Worm (Caenorhabditis elegans): ENCODE data around the gene K12H4.2.

Gene K12H4.2

ce11 chrIII:8020823-8021332 lies 26.6 kb upstream of the K12H4.2 start, which contains the start of gene lin-36 (continued):
- TF ChIP-seq let-607 (tag; optimal IDR thresholded peaks at IDR 0.05) (peak; percentile 59 to 63), sptf-2 (GFP tag; optimal IDR thresholded peaks at IDR 0.05) (no peak), dox-1 (GFP tag; IDR thresholded peaks at IDR 0.05) (peak; percentile 78), chd-7 (tag; optimal IDR thresholded peaks at IDR 0.05) (no peak), hmg-1.2 (GFP tag; IDR thresholded peaks at IDR 0.05) (peak; percentile 100), unc-130 (GFP tag; optimal IDR thresholded peaks at IDR 0.05) (no peak), F52B5.7 (tag; optimal IDR thresholded peaks at IDR 0.05) (no peak), fkh-3 (tag; optimal IDR thresholded peaks at IDR 0.05) (no peak), tbp1 (GFP tag; optimal IDR thresholded peaks at IDR 0.05) (peak; percentile 47), pbrm-1 (GFP tag; IDR thresholded peaks at IDR 0.05) (peak; percentile 57; the same call in 1 of the 2 replicates), F39B2.1 (GFP tag; IDR thresholded peaks at IDR 0.05) (no peak), somi-1 (GFP tag; optimal IDR thresholded peaks at IDR 0.05) (no peak), madf-10 (tag; optimal IDR thresholded peaks at IDR 0.05) (peak; percentile 21), lin-35 (GFP tag; optimal IDR thresholded peaks at IDR 0.05) (no peak), lin-26 (GFP tag; IDR thresholded peaks at IDR 0.05) (no peak), ztf-28 (GFP tag; IDR thresholded peaks at IDR 0.05) (no peak), nhr-80 (tag; optimal IDR thresholded peaks at IDR 0.05) (peak; percentile 32), rpc-1 (optimal IDR thresholded peaks at IDR 0.05) (no peak), rpc-1 (tag; optimal IDR thresholded peaks at IDR 0.05) (no peak), F57A8.1 (GFP tag; optimal IDR thresholded peaks at IDR 0.05) (no peak), mes-4 (tag; optimal IDR thresholded peaks at IDR 0.05) (no peak), ceh-40 (GFP tag; IDR thresholded peaks at IDR 0.05) (no peak), F37B4.10 (GFP tag; IDR thresholded peaks at IDR 0.05) (no peak), F23B12.7 (tag; optimal IDR thresholded peaks at IDR 0.05; ENCODE audit: insufficient read depth) (peak; percentile 68), F55B11.4 (tag; optimal IDR thresholded peaks at IDR 0.05; ENCODE audit: borderline replicate concordance, insufficient read depth) (no peak), K11D2.4 (GFP tag; IDR thresholded peaks at IDR 0.05) (no peak), T26A5.8 (tag; optimal IDR thresholded peaks at IDR 0.05) (no peak), attf-3 (GFP tag; conservative IDR thresholded peaks at IDR 0.05) (0 out of 2 replicates have a peak, but pooled peaks have one; percentile 39), madf-8 (GFP tag; conservative IDR thresholded peaks at IDR 0.05) (no peak; the same call in 1 of the 2 replicates), dpl-1 (GFP tag; optimal IDR thresholded peaks at IDR 0.05) (peak; percentile 61), F10E7.11 (tag; optimal IDR thresholded peaks at IDR 0.05) (no peak), ceh-27 (GFP tag; optimal IDR thresholded peaks at IDR 0.05) (peak; percentile 73), aptf-3 (GFP tag; IDR thresholded peaks at IDR 0.05) (no peak), nhr-120 (GFP tag; IDR thresholded peaks at IDR 0.05) (no peak), Y67H2A.10 (GFP tag; conservative IDR thresholded peaks at IDR 0.05) (no peak), gei-17 (GFP tag; optimal IDR thresholded peaks at IDR 0.05) (no peak), ztf-18 (tag; optimal IDR thresholded peaks at IDR 0.05) (peak; percentile 71), cebp-2 (GFP tag; IDR thresholded peaks at IDR 0.05) (no peak), tbx-9 (tag; optimal IDR thresholded peaks at IDR 0.05; ENCODE audit: borderline replicate concordance) (no peak), F33H1.4 (GFP tag; IDR thresholded peaks at IDR 0.05) (peak; percentile 59), akir-1 (GFP tag; optimal IDR thresholded peaks at IDR 0.05) (no peak), aptf-2 (GFP tag; conservative IDR thresholded peaks at IDR 0.05) (no peak), egl-44 (GFP tag; IDR thresholded peaks at IDR 0.05) (no peak), C06A6.2 (GFP tag; conservative IDR thresholded peaks at IDR 0.05) (no peak), Y79H2A.3 (GFP tag; conservative IDR thresholded peaks at IDR 0.05) (no peak), Y53F4B.3 (GFP tag; IDR thresholded peaks at IDR 0.05) (no peak), lag-1 (GFP tag; IDR thresholded peaks at IDR 0.05) (no peak), nhr-179 (tag; optimal IDR thresholded peaks at IDR 0.05) (no peak), lsy-27 (tag; optimal IDR thresholded peaks at IDR 0.05; ENCODE audit: borderline replicate concordance, insufficient read depth) (no peak)
